Worm (Caenorhabditis elegans) whole organism, L4 larva: Measurements from ENCODE around the gene nhr-164.

Experiments used
- aly-2 ChIP-seq: sonication (generic microtip); optimal IDR thresholded peaks from 2 replicates; lab custom pipeline; 2018; ENCODE audit warnings: missing biosample characterization, missing genetic modification characterization
- ceh-82 ChIP-seq: sonication (generic microtip); optimal IDR thresholded peaks from 2 replicates; lab custom pipeline; 2017; ENCODE audit warnings: missing biosample characterization, missing genetic modification characterization
- gei-8 ChIP-seq: fragments of 200-800 bp; sonication (Bioruptor generic); optimal IDR thresholded peaks from 2 replicates; lab custom pipeline; 2018; ENCODE audit warnings: mild to moderate bottlenecking, missing genetic modification characterization, missing compliant biosample characterization
- lin-13 ChIP-seq: fragments of 150-350 bp; optimal IDR thresholded peaks from 2 replicates; lab custom pipeline; 2014; ENCODE audit warnings: missing biosample characterization, missing genetic modification reagents, missing genetic modification characterization
- lin-29 ChIP-seq: fragments of 200-800 bp; sonication (Bioruptor generic); IDR thresholded peaks from 2 replicates; pipeline ENCODE4 v1.3.6; 2022; ENCODE audit warnings: missing genetic modification reagents, missing genetic modification characterization, missing compliant biosample characterization
- lir-3 ChIP-seq: sonication (generic microtip); optimal IDR thresholded peaks from 2 replicates; lab custom pipeline; 2016; ENCODE audit warnings: mild to moderate bottlenecking, missing genetic modification characterization, missing compliant biosample characterization
- mdl-1 ChIP-seq, 2 experiments: fragments of 150-350 bp in 1 of 2; sonication (generic microtip) in 1 of 2; optimal IDR thresholded peaks; 2 replicates each; lab custom pipeline; 2014 to 2017; ENCODE audit warnings: missing biosample characterization in 2 of 2, missing genetic modification characterization in 2 of 2
- nhr-6 ChIP-seq: fragments of 150-350 bp; optimal IDR thresholded peaks from 2 replicates; lab custom pipeline; 2014; ENCODE audit warnings: missing biosample characterization, missing genetic modification characterization
- snpc-4 ChIP-seq: fragments of 150-350 bp; optimal IDR thresholded peaks from 2 replicates; lab custom pipeline; 2014; ENCODE audit warnings: missing biosample characterization, missing genetic modification characterization

DNA sequence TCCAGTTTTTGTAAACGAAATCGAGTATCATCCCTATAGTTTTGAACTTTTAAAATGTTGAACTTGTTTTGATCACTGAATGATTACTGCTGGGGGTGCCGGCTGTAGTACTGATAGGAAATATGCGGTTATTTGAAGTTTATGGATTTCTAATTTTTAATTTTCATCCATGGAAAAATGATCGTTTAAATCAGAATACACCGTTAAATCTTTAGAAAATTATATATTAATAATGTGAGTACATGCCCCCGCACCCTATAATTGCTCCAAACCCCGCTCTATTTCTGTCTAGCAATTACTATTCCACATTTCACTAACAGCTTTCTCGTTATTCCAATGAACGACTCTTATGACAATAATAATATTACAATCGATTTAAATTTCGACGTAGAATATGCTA lies 35.8 kb downstream of the nhr-164 start, which contains the start of gene Y75B12B.10:
- TF ChIP-seq lin-29 (GFP tag; lab: Robert Waterston, UW) (no peak), snpc-4 (no peak), gei-8 (GFP tag; lab: Kevin White, UChicago) (no peak), aly-2 (tag; lab: Kevin White, UChicago) (no peak), nhr-6 (no peak), mdl-1 (tag; optimal IDR thresholded peaks at IDR 0.05; lab: Kevin White, UChicago) (no peak), ceh-82 (tag; lab: Kevin White, UChicago) (no peak), lin-13 (GFP tag; lab: Kevin White, UChicago) (no peak), lir-3 (tag; lab: Kevin White, UChicago) (no peak)
